Fruit fly (Drosophila melanogaster) Kc167 (cell line): ENCODE results near the gene tws.

Experiments
- h ChIP-seq: fragments of >200 bp; optimal IDR thresholded peaks from 3 replicates; lab custom pipeline; 2018; ENCODE audit warnings: missing external identifiers
- psq ChIP-seq: fragments of >200 bp; optimal IDR thresholded peaks from 2 replicates; lab custom pipeline; 2017; ENCODE audit warnings: missing external identifiers
- ttk ChIP-seq: sonication (Bioruptor generic); optimal IDR thresholded peaks from 2 replicates; lab custom pipeline; 2017; ENCODE audit warnings: missing external identifiers

dm6 chr3R:10138900-10139299, 672 bp downstream of the tws start:
- TF ChIP-seq psq (lab: Kevin White, UChicago) = no peak
- no peak for TF ChIP-seq ttk (lab: Kevin White, UChicago)
- no peak for TF ChIP-seq h (lab: Kevin White, UChicago)
